Worm (Caenorhabditis elegans) whole organism, midembryonic: Measurements from ENCODE around the gene col-115.

ENCODE experiments used
- T22C8.4 ChIP-seq: fragments of 200-800 bp; sonication (Bioruptor generic); IDR thresholded peaks from 2 replicates; pipeline ENCODE4 v1.3.6; 2022; ENCODE audit warnings: missing genetic modification characterization, missing compliant biosample characterization
- cog-1 ChIP-seq: sonication (generic microtip); optimal IDR thresholded peaks from 2 replicates; lab custom pipeline; 2016; ENCODE audit warnings: missing genetic modification characterization, missing compliant biosample characterization
- flt-1 ChIP-seq: fragments of 200-800 bp; sonication (Bioruptor generic); IDR thresholded peaks from 2 replicates; pipeline ENCODE4 v1.3.6; 2022; ENCODE audit warnings: missing genetic modification characterization, missing compliant biosample characterization
- klf-2 ChIP-seq: fragments of 200-800 bp; sonication (Bioruptor generic); conservative IDR thresholded peaks from 2 replicates; pipeline ENCODE4 v1.3.6; 2022; ENCODE audit warnings: missing genetic modification reagents, missing genetic modification characterization, missing compliant biosample characterization
- med-1 ChIP-seq: sonication (generic microtip); optimal IDR thresholded peaks from 2 replicates; lab custom pipeline; 2017; ENCODE audit warnings: missing genetic modification characterization, mild to moderate bottlenecking, missing compliant biosample characterization, antibody characterized with exemption, missing genetic modification reagents; ENCODE audit not compliant: insufficient read depth
- ref-1 ChIP-seq: fragments of 200-800 bp; sonication (Bioruptor generic); conservative IDR thresholded peaks from 2 replicates; pipeline ENCODE4 v1.3.6; 2022; ENCODE audit warnings: missing genetic modification reagents, missing genetic modification characterization, missing compliant biosample characterization
- tab-1 ChIP-seq: fragments of 200-800 bp; sonication (Bioruptor generic); IDR thresholded peaks from 2 replicates; pipeline ENCODE4 v1.3.6; 2022; ENCODE audit warnings: missing genetic modification characterization, missing compliant biosample characterization
- ztf-23 ChIP-seq: fragments of 200-800 bp; sonication (Bioruptor generic); IDR thresholded peaks from 2 replicates; pipeline ENCODE4 v1.3.6; 2022; ENCODE audit warnings: missing genetic modification reagents, missing genetic modification characterization, missing compliant biosample characterization
- ztf-29 ChIP-seq: fragments of 200-800 bp; sonication (Bioruptor generic); IDR thresholded peaks from 2 replicates; pipeline ENCODE4 v1.3.6; 2022; ENCODE audit warnings: missing genetic modification reagents, missing genetic modification characterization, missing compliant biosample characterization

col-115 gene

DNA sequence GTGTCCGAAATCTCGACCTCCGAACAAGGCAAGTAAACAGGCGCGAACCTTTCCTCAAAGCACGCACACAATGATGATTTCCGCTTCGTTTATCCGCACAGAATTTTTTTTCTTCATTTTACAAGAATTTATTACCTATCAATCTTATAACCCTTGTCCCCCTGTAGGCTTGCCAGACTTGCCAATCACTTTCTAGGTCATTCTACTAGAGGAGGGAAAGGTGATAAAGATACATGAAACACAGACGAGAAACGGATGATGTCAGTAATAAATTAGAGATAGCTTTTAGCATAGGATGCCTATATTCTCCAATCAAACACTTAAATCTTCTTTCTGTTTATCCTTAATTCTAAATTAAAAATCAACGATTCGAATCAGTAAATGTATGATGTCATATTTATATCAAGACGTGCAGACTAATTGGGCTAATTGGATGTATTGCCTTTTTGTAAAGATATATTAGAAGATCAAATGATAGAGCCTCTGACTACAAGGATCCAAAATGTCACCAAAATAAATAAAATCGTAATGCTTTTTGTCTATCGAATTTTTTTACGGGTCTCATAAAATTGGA lies 38.9 kb downstream of the col-115 start:
- TF ChIP-seq ztf-29 (GFP tag; lab: Robert Waterston, UW), result no peak
- TF ChIP-seq flt-1 (GFP tag; lab: Robert Waterston, UW), result no peak
- no peak for TF ChIP-seq med-1 (GFP tag; lab: Kevin White, UChicago)
- TF ChIP-seq klf-2 (GFP tag; lab: Robert Waterston, UW), result no peak
- TF ChIP-seq T22C8.4 (GFP tag; lab: Robert Waterston, UW), result no peak
- no peak for TF ChIP-seq cog-1 (tag; lab: Kevin White, UChicago)
- no peak for TF ChIP-seq tab-1 (GFP tag; lab: Robert Waterston, UW)
- no peak for TF ChIP-seq ref-1 (GFP tag; lab: Robert Waterston, UW)
- no peak for TF ChIP-seq ztf-23 (GFP tag; lab: Robert Waterston, UW)

ce11 chrIV:8028372-8028771 lies 39.9 kb downstream of the col-115 start:
- no peak for TF ChIP-seq ztf-29 (GFP tag; lab: Robert Waterston, UW)
- TF ChIP-seq klf-2 (GFP tag; lab: Robert Waterston, UW), result no peak
- TF ChIP-seq tab-1 (GFP tag; lab: Robert Waterston, UW), result no peak
- TF ChIP-seq ref-1 (GFP tag; lab: Robert Waterston, UW), result no peak
- no peak for TF ChIP-seq ztf-23 (GFP tag; lab: Robert Waterston, UW)
- no peak for TF ChIP-seq flt-1 (GFP tag; lab: Robert Waterston, UW)
- no peak for TF ChIP-seq cog-1 (tag; lab: Kevin White, UChicago)
- no peak for TF ChIP-seq T22C8.4 (GFP tag; lab: Robert Waterston, UW)
- TF ChIP-seq med-1 (GFP tag; lab: Kevin White, UChicago), result no peak

ce11 chrIV:8029413-8029812 lies 40.9 kb downstream of the col-115 start, which contains the start of gene nhr-31:
nhr-31 (minus strand) TSS chrIV:8029513.
- TF ChIP-seq med-1 (GFP tag; lab: Kevin White, UChicago) (no peak), ztf-29 (GFP tag; lab: Robert Waterston, UW) (no peak), ztf-23 (GFP tag; lab: Robert Waterston, UW) (no peak), klf-2 (GFP tag; lab: Robert Waterston, UW) (no peak), T22C8.4 (GFP tag; lab: Robert Waterston, UW) (no peak), ref-1 (GFP tag; lab: Robert Waterston, UW) (no peak), flt-1 (GFP tag; lab: Robert Waterston, UW) (no peak), tab-1 (GFP tag; lab: Robert Waterston, UW) (no peak), cog-1 (tag; lab: Kevin White, UChicago) (no peak)

ce11 chrIV:8030099-8030498 lies 41.6 kb downstream of the col-115 start:
- TF ChIP-seq ref-1 (GFP tag; lab: Robert Waterston, UW), result no peak
- TF ChIP-seq ztf-23 (GFP tag; lab: Robert Waterston, UW), result no peak
- no peak for TF ChIP-seq cog-1 (tag; lab: Kevin White, UChicago)
- no peak for TF ChIP-seq ztf-29 (GFP tag; lab: Robert Waterston, UW)
- TF ChIP-seq med-1 (GFP tag; lab: Kevin White, UChicago), result no peak
- TF ChIP-seq klf-2 (GFP tag; lab: Robert Waterston, UW), result no peak
- no peak for TF ChIP-seq flt-1 (GFP tag; lab: Robert Waterston, UW)
- TF ChIP-seq T22C8.4 (GFP tag; lab: Robert Waterston, UW), result no peak
- no peak for TF ChIP-seq tab-1 (GFP tag; lab: Robert Waterston, UW)

ce11 chrIV:8032135-8032915 lies 43.8 kb downstream of the col-115 start:
- TF ChIP-seq ref-1 (GFP tag; lab: Robert Waterston, UW) (no peak), cog-1 (tag; lab: Kevin White, UChicago) (no peak)

ce11 chrIV:8034182-8034581 lies 45.7 kb downstream of the col-115 start:
- TF ChIP-seq ztf-29 (GFP tag; lab: Robert Waterston, UW) (no peak), ref-1 (GFP tag; lab: Robert Waterston, UW) (no peak), T22C8.4 (GFP tag; lab: Robert Waterston, UW) (no peak), tab-1 (GFP tag; lab: Robert Waterston, UW) (no peak), med-1 (GFP tag; lab: Kevin White, UChicago) (no peak), ztf-23 (GFP tag; lab: Robert Waterston, UW) (no peak), flt-1 (GFP tag; lab: Robert Waterston, UW) (no peak), klf-2 (GFP tag; lab: Robert Waterston, UW) (no peak), cog-1 (tag; lab: Kevin White, UChicago) (no peak)

DNA sequence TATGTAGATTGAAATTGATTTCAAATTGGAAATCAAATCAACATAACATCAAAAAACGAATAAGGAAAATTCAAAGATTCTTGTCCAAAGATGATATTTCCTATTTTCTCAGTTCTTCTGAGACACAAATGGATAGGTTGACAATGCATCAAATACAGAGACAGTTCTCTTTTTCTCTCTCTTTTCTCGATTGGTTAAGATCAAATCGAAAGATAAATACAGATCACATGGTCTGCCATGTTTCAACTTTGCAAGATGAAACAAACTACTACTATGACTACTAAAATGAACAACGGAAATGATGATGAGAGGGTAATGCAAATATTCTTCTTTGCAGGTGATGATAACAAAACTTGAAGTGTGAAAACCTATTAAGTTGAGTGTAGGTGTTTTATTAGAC lies 48.0 kb downstream of the col-115 start:
- TF ChIP-seq ztf-23 (GFP tag; lab: Robert Waterston, UW) (no peak), ref-1 (GFP tag; lab: Robert Waterston, UW) (no peak), tab-1 (GFP tag; lab: Robert Waterston, UW) (no peak), med-1 (GFP tag; lab: Kevin White, UChicago) (no peak), T22C8.4 (GFP tag; lab: Robert Waterston, UW) (no peak), ztf-29 (GFP tag; lab: Robert Waterston, UW) (no peak), klf-2 (GFP tag; lab: Robert Waterston, UW) (no peak), flt-1 (GFP tag; lab: Robert Waterston, UW) (no peak), cog-1 (tag; lab: Kevin White, UChicago) (no peak)

DNA sequence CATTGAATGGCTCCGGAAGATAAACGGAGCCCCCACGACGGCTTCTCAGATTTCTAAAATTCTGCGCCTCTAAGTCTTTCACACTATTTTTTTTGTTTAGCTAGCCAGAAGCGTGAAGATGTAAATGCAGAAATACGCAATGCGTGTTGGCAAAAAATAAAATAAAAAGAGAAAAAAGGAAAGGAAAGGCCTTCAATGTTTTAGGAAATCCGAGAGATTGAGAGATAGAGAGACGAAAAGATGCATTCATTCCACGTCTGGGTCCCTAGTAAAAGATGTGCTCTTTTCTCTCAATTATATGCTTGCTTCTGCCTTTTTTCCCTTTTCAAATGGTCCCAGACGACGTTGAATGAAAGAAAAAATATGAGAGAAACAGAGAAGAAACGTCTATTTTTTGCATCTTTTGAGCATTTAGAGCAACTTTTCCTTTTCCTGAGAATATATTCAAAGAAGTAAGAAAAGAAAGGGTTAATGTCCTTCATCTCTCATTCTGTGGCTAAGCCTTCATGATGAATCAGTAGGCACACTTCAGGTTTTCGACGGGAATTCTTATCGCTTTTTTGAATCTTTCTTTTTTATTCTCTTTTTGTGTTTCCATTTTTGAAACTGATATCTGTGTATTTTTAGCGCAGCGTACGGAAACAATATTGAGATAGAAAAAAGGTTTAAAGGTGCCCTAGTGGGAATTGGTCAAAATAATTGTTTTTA lies 52.3 kb downstream of the col-115 start:
- no peak for TF ChIP-seq klf-2 (GFP tag; lab: Robert Waterston, UW)
- no peak for TF ChIP-seq ztf-23 (GFP tag; lab: Robert Waterston, UW)
- TF ChIP-seq tab-1 (GFP tag; lab: Robert Waterston, UW), result no peak
- TF ChIP-seq ztf-29 (GFP tag; lab: Robert Waterston, UW), result no peak
- TF ChIP-seq ref-1 (GFP tag; lab: Robert Waterston, UW), result no peak
- TF ChIP-seq cog-1 (tag; lab: Kevin White, UChicago), result no peak
- TF ChIP-seq med-1 (GFP tag; lab: Kevin White, UChicago), result no peak
- no peak for TF ChIP-seq T22C8.4 (GFP tag; lab: Robert Waterston, UW)
- TF ChIP-seq flt-1 (GFP tag; lab: Robert Waterston, UW), result no peak
